Worm (Caenorhabditis elegans) whole organism, L3 larva: ENCODE results near the gene Y69A2AL.2.

Source experiments
- R02D3.7 ChIP-seq: fragments of 150-350 bp; optimal IDR thresholded peaks from 2 replicates; lab custom pipeline; 2014; ENCODE audit warnings: missing biosample characterization, missing genetic modification characterization
- ZK546.5 ChIP-seq: sonication (generic microtip); optimal IDR thresholded peaks from 2 replicates; lab custom pipeline; 2017; ENCODE audit warnings: missing biosample characterization, missing genetic modification characterization
- aly-2 ChIP-seq: fragments of 150-350 bp; optimal IDR thresholded peaks from 2 replicates; lab custom pipeline; 2014; ENCODE audit warnings: missing biosample characterization, missing genetic modification characterization
- ama-1 ChIP-seq: fragments of 150-350 bp; optimal IDR thresholded peaks from 2 replicates; lab custom pipeline; 2018
- ceh-28 ChIP-seq: fragments of 150-350 bp; optimal IDR thresholded peaks from 2 replicates; lab custom pipeline; 2014; ENCODE audit warnings: missing biosample characterization, missing genetic modification reagents, missing genetic modification characterization
- egl-27 ChIP-seq: sonication (generic microtip); optimal IDR thresholded peaks from 4 replicates; lab custom pipeline; 2017; ENCODE audit warnings: missing biosample characterization, missing genetic modification reagents, missing genetic modification characterization
- elt-1 ChIP-seq: fragments of 150-350 bp; optimal IDR thresholded peaks from 2 replicates; lab custom pipeline; 2014; ENCODE audit warnings: missing biosample characterization, missing genetic modification characterization
- elt-2 ChIP-seq: sonication (generic microtip); optimal IDR thresholded peaks from 2 replicates; lab custom pipeline; 2016; ENCODE audit warnings: missing genetic modification reagents, mild to moderate bottlenecking, missing genetic modification characterization, missing compliant biosample characterization
- elt-3 ChIP-seq, 3 experiments: fragments of 150-350 bp in 1 of 3; sonication (generic microtip) in 2 of 3; optimal IDR thresholded peaks; 2 replicates in 2 of 3; 4 replicates in 1 of 3; lab custom pipeline; 2014 to 2017; ENCODE audit warnings: missing biosample characterization in 3 of 3, missing genetic modification characterization in 3 of 3
- eor-1 ChIP-seq, 2 experiments: fragments of 150-350 bp; optimal IDR thresholded peaks; 2 replicates each; lab custom pipeline; 2014 to 2018; ENCODE audit warnings: missing biosample characterization in 2 of 2, missing genetic modification characterization in 2 of 2
- fkh-2 ChIP-seq: fragments of 150-350 bp; optimal IDR thresholded peaks from 2 replicates; lab custom pipeline; 2014; ENCODE audit warnings: missing biosample characterization, missing genetic modification reagents, missing genetic modification characterization
- fos-1 ChIP-seq: fragments of 150-350 bp; optimal IDR thresholded peaks from 2 replicates; lab custom pipeline; 2014; ENCODE audit warnings: missing biosample characterization, missing genetic modification characterization
- hmg-11 ChIP-seq: sonication (generic microtip); optimal IDR thresholded peaks from 2 replicates; lab custom pipeline; 2016; ENCODE audit warnings: missing genetic modification characterization, missing compliant biosample characterization
- jun-1 ChIP-seq: fragments of 150-350 bp; optimal IDR thresholded peaks from 2 replicates; lab custom pipeline; 2014; ENCODE audit warnings: missing biosample characterization, missing genetic modification reagents, missing genetic modification characterization
- lin-15B ChIP-seq: fragments of 150-350 bp; optimal IDR thresholded peaks from 2 replicates; lab custom pipeline; 2014; ENCODE audit warnings: missing biosample characterization, missing genetic modification characterization
- lin-39 ChIP-seq: fragments of 150-350 bp; optimal IDR thresholded peaks from 2 replicates; lab custom pipeline; 2018; ENCODE audit warnings: missing biosample characterization, missing genetic modification reagents, missing genetic modification characterization
- lsy-12 ChIP-seq: sonication (generic microtip); optimal IDR thresholded peaks from 2 replicates; lab custom pipeline; 2016; ENCODE audit warnings: mild to moderate bottlenecking, missing genetic modification characterization, missing compliant biosample characterization
- mdl-1 ChIP-seq: fragments of 150-350 bp; optimal IDR thresholded peaks from 2 replicates; lab custom pipeline; 2014; ENCODE audit warnings: missing biosample characterization, missing genetic modification characterization
- mml-1 ChIP-seq: fragments of 150-350 bp; sonication (generic microtip); optimal IDR thresholded peaks from 3 replicates; lab custom pipeline; 2014; ENCODE audit warnings: missing biosample characterization, missing genetic modification characterization
- nfya-1 ChIP-seq: sonication (generic microtip); optimal IDR thresholded peaks from 2 replicates; lab custom pipeline; 2017; ENCODE audit warnings: missing genetic modification characterization, mild to moderate bottlenecking, missing compliant biosample characterization, antibody characterized with exemption, moderate library complexity; ENCODE audit not compliant: insufficient read depth
- nhr-11 ChIP-seq: fragments of 150-350 bp; optimal IDR thresholded peaks from 2 replicates; lab custom pipeline; 2014; ENCODE audit warnings: missing biosample characterization, missing genetic modification characterization
- nhr-12 ChIP-seq: fragments of 150-350 bp; optimal IDR thresholded peaks from 2 replicates; lab custom pipeline; 2014; ENCODE audit warnings: missing biosample characterization, missing genetic modification characterization
- nhr-23 ChIP-seq: fragments of 150-350 bp; optimal IDR thresholded peaks from 2 replicates; lab custom pipeline; 2014; ENCODE audit warnings: missing biosample characterization, missing genetic modification reagents, missing genetic modification characterization
- nhr-237 ChIP-seq: fragments of 150-350 bp; optimal IDR thresholded peaks from 2 replicates; lab custom pipeline; 2014; ENCODE audit warnings: missing biosample characterization, missing genetic modification characterization
- nhr-25 ChIP-seq: sonication (generic microtip); optimal IDR thresholded peaks from 2 replicates; lab custom pipeline; 2017; ENCODE audit warnings: missing biosample characterization, missing genetic modification characterization
- nhr-28 ChIP-seq: fragments of 150-350 bp; optimal IDR thresholded peaks from 2 replicates; lab custom pipeline; 2014; ENCODE audit warnings: missing biosample characterization, missing genetic modification characterization
- nhr-43 ChIP-seq: sonication (generic microtip); optimal IDR thresholded peaks from 2 replicates; lab custom pipeline; 2016; ENCODE audit warnings: mild to moderate bottlenecking, missing genetic modification characterization, missing compliant biosample characterization; ENCODE audit not compliant: poor library complexity, severe bottlenecking
- nhr-76 ChIP-seq: fragments of 150-350 bp; sonication (generic microtip); optimal IDR thresholded peaks from 5 replicates; lab custom pipeline; 2014; ENCODE audit warnings: missing biosample characterization, missing genetic modification characterization
- nhr-77 ChIP-seq: fragments of 150-350 bp; optimal IDR thresholded peaks from 2 replicates; lab custom pipeline; 2014; ENCODE audit warnings: missing biosample characterization, missing genetic modification characterization
- pha-4 ChIP-seq: fragments of 150-350 bp; optimal IDR thresholded peaks from 2 replicates; lab custom pipeline; 2014; ENCODE audit warnings: missing biosample characterization, missing genetic modification reagents, missing genetic modification characterization
- pqm-1 ChIP-seq: fragments of 150-350 bp; optimal IDR thresholded peaks from 2 replicates; lab custom pipeline; 2017; ENCODE audit warnings: missing biosample characterization, missing genetic modification characterization, inconsistent platforms
- skn-1 ChIP-seq: fragments of 150-350 bp; optimal IDR thresholded peaks from 2 replicates; lab custom pipeline; 2014; ENCODE audit warnings: missing biosample characterization, missing genetic modification characterization
- snpc-4 ChIP-seq: fragments of 150-350 bp; optimal IDR thresholded peaks from 2 replicates; lab custom pipeline; 2014; ENCODE audit warnings: missing biosample characterization, missing genetic modification characterization
- tbx-2 ChIP-seq: sonication (generic microtip); optimal IDR thresholded peaks from 2 replicates; lab custom pipeline; 2016; ENCODE audit warnings: mild to moderate bottlenecking, missing genetic modification characterization, missing compliant biosample characterization
- ztf-11 ChIP-seq: fragments of 150-350 bp; optimal IDR thresholded peaks from 2 replicates; lab custom pipeline; 2014; ENCODE audit warnings: missing biosample characterization, missing genetic modification characterization
- ztf-4 ChIP-seq: fragments of 150-350 bp; optimal IDR thresholded peaks from 2 replicates; lab custom pipeline; 2014; ENCODE audit warnings: missing biosample characterization, missing genetic modification characterization

Y69A2AL.2 gene

ce11 chrIV:2455128-2455527, 26.9 kb upstream of the Y69A2AL.2 start:
- TF ChIP-seq eor-1 (tag; optimal IDR thresholded peaks at IDR 0.05; lab: Kevin White, UChicago) (no peak), pha-4 (tag; lab: Kevin White, UChicago) (no peak), jun-1 (tag; lab: Kevin White, UChicago) (no peak), ceh-28 (tag; lab: Kevin White, UChicago) (no peak), R02D3.7 (tag; lab: Kevin White, UChicago) (no peak), nhr-237 (tag; lab: Kevin White, UChicago) (no peak), snpc-4 (no peak), nhr-12 (tag; lab: Kevin White, UChicago) (no peak), lin-15B (tag; lab: Kevin White, UChicago) (no peak), nfya-1 (tag; lab: Kevin White, UChicago) (no peak), elt-1 (tag; lab: Kevin White, UChicago) (no peak), nhr-76 (no peak), pqm-1 (tag; lab: Kevin White, UChicago) (no peak), ama-1 (no peak), fkh-2 (tag; lab: Kevin White, UChicago) (no peak), nhr-23 (no peak), fos-1 (tag; lab: Kevin White, UChicago) (no peak), ztf-11 (tag; lab: Kevin White, UChicago) (no peak), tbx-2 (no peak)
- TF ChIP-seq, all 47 proteins: peak for 0

ce11 chrIV:2461396-2461795, 20.7 kb upstream of the Y69A2AL.2 start:
- TF ChIP-seq R02D3.7 (tag; lab: Kevin White, UChicago) (no peak), mml-1 (tag; lab: Kevin White, UChicago) (no peak), nhr-25 (no peak), nhr-77 (tag; lab: Kevin White, UChicago) (no peak), nhr-28 (tag; lab: Kevin White, UChicago) (no peak), elt-2 (tag; lab: Kevin White, UChicago) (no peak), ZK546.5 (tag; lab: Kevin White, UChicago) (no peak), ama-1 (no peak), elt-3 (tag; optimal IDR thresholded peaks at IDR 0.05; lab: Kevin White, UChicago) (no peak)

ce11 chrIV:2463311-2463710, 18.7 kb upstream of the Y69A2AL.2 start, which contains the start of gene cdh-10:
TSS of gene cdh-10 (minus strand) at chrIV:2463369.
- TF ChIP-seq lin-15B (tag; lab: Kevin White, UChicago) (no peak), snpc-4 (no peak), nhr-25 (peak; percentile 18), pqm-1 (tag; lab: Kevin White, UChicago) (no peak), skn-1 (tag; lab: Kevin White, UChicago) (no peak), elt-1 (tag; lab: Kevin White, UChicago) (peak; percentile 46), lin-39 (tag; lab: Kevin White, UChicago) (no peak), nhr-11 (tag; lab: Kevin White, UChicago) (no peak), ama-1 (no peak), egl-27 (tag; lab: Kevin White, UChicago) (no peak), ztf-4 (tag; lab: Kevin White, UChicago) (no peak), fkh-2 (tag; lab: Kevin White, UChicago) (no peak), ZK546.5 (tag; lab: Kevin White, UChicago) (no peak), nfya-1 (tag; lab: Kevin White, UChicago) (no peak), nhr-23 (peak; percentile 60), nhr-12 (tag; lab: Kevin White, UChicago) (no peak), hmg-11 (no peak)

ce11 chrIV:2464156-2464555, 17.9 kb upstream of the Y69A2AL.2 start, which contains the start of gene ilys-3:
TSS of gene ilys-3 (plus strand) at chrIV:2464456.
- TF ChIP-seq mdl-1: no peak
- no peak for TF ChIP-seq ztf-11 (tag; lab: Kevin White, UChicago)
- no peak for TF ChIP-seq pqm-1 (tag; lab: Kevin White, UChicago)
- TF ChIP-seq snpc-4: no peak
- TF ChIP-seq aly-2: no peak
- TF ChIP-seq nhr-43: no peak

ce11 chrIV:2466249-2466648, 15.8 kb upstream of the Y69A2AL.2 start:
- TF ChIP-seq lsy-12 (tag; lab: Kevin White, UChicago) (no peak), nfya-1 (tag; lab: Kevin White, UChicago) (no peak), nhr-11 (tag; lab: Kevin White, UChicago) (no peak), jun-1 (tag; lab: Kevin White, UChicago) (peak; percentile 11), elt-2 (tag; lab: Kevin White, UChicago) (peak; percentile 61), pqm-1 (tag; lab: Kevin White, UChicago) (peak; percentile 78), ztf-11 (tag; lab: Kevin White, UChicago) (no peak)
